Fruit fly (Drosophila melanogaster) whole organism, prepupa: ENCODE measurements around the gene CG42335.
A peak's percentile ranks its signal among the peaks of the same experiment; 100 is the strongest.

ENCODE experiments used
- CG10631 ChIP-seq: fragments of 200-800 bp; sonication (Bioruptor generic); optimal IDR thresholded peaks from 2 replicates; lab custom pipeline; 2016; ENCODE audit warnings: missing biosample characterization, missing genetic modification characterization
- CG11294 ChIP-seq: fragments of 200-800 bp; sonication (Bioruptor generic); IDR thresholded peaks from 2 replicates; pipeline ENCODE4 v1.3.6; 2022; ENCODE audit warnings: missing biosample characterization, missing genetic modification characterization
- CG3032 ChIP-seq: fragments of 200-800 bp; optimal IDR thresholded peaks from 2 replicates; lab custom pipeline; 2019; ENCODE audit warnings: missing biosample characterization, mild to moderate bottlenecking, missing genetic modification characterization, moderate library complexity
- CG31627 ChIP-seq: fragments of 200-800 bp; sonication (Bioruptor generic); optimal IDR thresholded peaks from 3 replicates; lab custom pipeline; 2016; ENCODE audit warnings: missing biosample characterization, missing genetic modification characterization
- CG34406 ChIP-seq: fragments of 200-800 bp; sonication (Bioruptor generic); optimal IDR thresholded peaks from 3 replicates; lab custom pipeline; 2016; ENCODE audit warnings: missing biosample characterization, missing genetic modification characterization
- CG9139 ChIP-seq: fragments of 200-800 bp; sonication (Bioruptor generic); optimal IDR thresholded peaks from 3 replicates; lab custom pipeline; 2017; ENCODE audit warnings: missing biosample characterization, mild to moderate bottlenecking, missing genetic modification characterization
- Hr4 ChIP-seq: fragments of 200-800 bp; sonication (Bioruptor generic); optimal IDR thresholded peaks from 3 replicates; lab custom pipeline; 2016; ENCODE audit warnings: missing biosample characterization, missing genetic modification characterization
- salr ChIP-seq, 2 experiments: fragments of 200-800 bp; sonication (Bioruptor generic); optimal IDR thresholded peaks; 3 replicates each; lab custom pipeline; 2016 to 2018; ENCODE audit warnings: missing biosample characterization in 2 of 2, missing genetic modification characterization in 2 of 2, mild to moderate bottlenecking in 1 of 2
- topi ChIP-seq: fragments of 200-800 bp; sonication (Bioruptor generic); optimal IDR thresholded peaks from 3 replicates; lab custom pipeline; 2016; ENCODE audit warnings: missing biosample characterization, missing genetic modification characterization

Gene CG42335

dm6 chr3R:21808622-21809347 lies 50.2 kb downstream of the CG42335 start (continued):
- TF ChIP-seq CG9139 (GFP tag; lab: Kevin White, UChicago) (no peak), Hr4 (peak; percentile 33), CG11294 (GFP tag; lab: Robert Waterston, UW) (no peak), CG31627 (GFP tag; lab: Kevin White, UChicago) (no peak), CG34406 (no peak), CG10631 (peak; percentile 15), CG3032 (tag; lab: Kevin White, UChicago) (no peak), salr (GFP tag; optimal IDR thresholded peaks at IDR 0.05; lab: Kevin White, UChicago) (no peak), topi (GFP tag; lab: Kevin White, UChicago) (peak; percentile 17)
- TF ChIP-seq, all 60 proteins: peak for 24
